Fruit fly (Drosophila melanogaster): ENCODE results near the gene Cp19.

Gene Cp19

DNA sequence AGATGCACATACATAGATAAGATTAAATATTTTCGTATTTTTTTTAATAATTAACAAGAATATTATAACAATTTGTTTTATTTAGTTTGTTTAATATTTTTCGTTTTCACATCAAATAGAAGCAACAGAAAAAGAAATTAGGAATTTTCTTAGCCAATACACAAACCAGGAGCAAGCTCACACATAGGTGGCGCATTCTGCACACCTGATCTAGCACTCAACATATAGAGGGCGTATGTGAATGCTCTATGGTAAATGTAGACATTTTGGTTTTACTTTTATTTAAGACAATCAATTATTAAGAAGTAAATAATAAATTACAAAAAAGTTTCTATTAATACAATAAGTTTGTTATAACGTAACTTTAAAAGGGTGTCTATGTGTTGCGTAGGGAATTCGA is 19.2 kb downstream of the Cp19 start (continued):
- TF ChIP-seq CG6791 (GFP tag; IDR thresholded peaks at IDR 0.05; ENCODE audit: partially characterized antibody) (0 out of 3 replicates have a peak, but pooled peaks have one; percentile 47), ATbp (GFP tag; optimal IDR thresholded peaks at IDR 0.05) (no peak), repo (GFP tag; optimal IDR thresholded peaks at IDR 0.05) (no peak), B-H2 (GFP tag; optimal IDR thresholded peaks at IDR 0.05) (no peak), HLH4C (GFP tag; IDR thresholded peaks at IDR 0.05; ENCODE audit: partially characterized antibody) (no peak), aop (GFP tag; IDR thresholded peaks at IDR 0.05) (no peak), CG5245 (GFP tag; optimal IDR thresholded peaks at IDR 0.05) (peak; percentile 42), caup (GFP tag; optimal IDR thresholded peaks at IDR 0.05; ENCODE audit: severe bottlenecking) (no peak), CG31365 (tag; optimal IDR thresholded peaks at IDR 0.05) (no peak), ranshi (GFP tag; IDR thresholded peaks at IDR 0.05) (no peak), fd3F (GFP tag; optimal IDR thresholded peaks at IDR 0.05) (no peak), sima (GFP tag; optimal IDR thresholded peaks at IDR 0.05) (no peak), Lhr (GFP tag; optimal IDR thresholded peaks at IDR 0.05) (peak; percentile 31), zf30C (GFP tag; optimal IDR thresholded peaks at IDR 0.05) (no peak), Sin3A (optimal IDR thresholded peaks at IDR 0.05) (no peak), ssp (GFP tag; IDR thresholded peaks at IDR 0.05) (no peak), CG7357 (GFP tag; IDR thresholded peaks at IDR 0.05) (no peak), CG34422 (GFP tag; IDR thresholded peaks at IDR 0.05) (peak; percentile 15; the same call in 1 of the 3 replicates), Hand (GFP tag; optimal IDR thresholded peaks at IDR 0.05) (no peak), CG11723 (GFP tag; optimal IDR thresholded peaks at IDR 0.05) (no peak), sens (GFP tag) (peak; percentile 37), CG16779 (GFP tag; IDR thresholded peaks at IDR 0.05) (no peak), Atf3 (GFP tag; optimal IDR thresholded peaks at IDR 0.05) (no peak), CG9215 (GFP tag; IDR thresholded peaks at IDR 0.05) (peak; percentile 35; the same call in 1 of the 2 replicates), CG3065 (GFP tag; optimal IDR thresholded peaks at IDR 0.05) (no peak), CG1792 (GFP tag; optimal IDR thresholded peaks at IDR 0.05) (no peak), kah (GFP tag; optimal IDR thresholded peaks at IDR 0.05) (no peak), CG1024 (GFP tag; IDR thresholded peaks at IDR 0.05) (peak; percentile 11; the same call in 1 of the 2 replicates), grn (GFP tag; optimal IDR thresholded peaks at IDR 0.05) (no peak), MTF-1 (GFP tag; optimal IDR thresholded peaks at IDR 0.05; ENCODE audit: borderline replicate concordance) (no peak), gcm2 (GFP tag; optimal IDR thresholded peaks at IDR 0.05) (no peak), NC2β (GFP tag; optimal IDR thresholded peaks at IDR 0.05) (no peak), Chrac-16 (GFP tag; optimal IDR thresholded peaks at IDR 0.05) (peak; percentile 35), dpn (GFP tag; optimal IDR thresholded peaks at IDR 0.05) (peak; percentile 5 to 42), CG11456 (GFP tag; IDR thresholded peaks at IDR 0.05) (peak; percentile 92), CG3163 (GFP tag; optimal IDR thresholded peaks at IDR 0.05) (no peak), D19B (GFP tag; optimal IDR thresholded peaks at IDR 0.05) (no peak), bcd (GFP tag; optimal IDR thresholded peaks at IDR 0.05) (peak; percentile 25), CG9817 (tag; optimal IDR thresholded peaks at IDR 0.05) (peak; percentile 51), CG31441 (GFP tag; IDR thresholded peaks at IDR 0.05) (no peak), Neu2 (GFP tag; optimal IDR thresholded peaks at IDR 0.05; ENCODE audit: borderline replicate concordance) (no peak), ato (GFP tag; IDR thresholded peaks at IDR 0.05; ENCODE audit: partially characterized antibody) (no peak), Abd-B (GFP tag; optimal IDR thresholded peaks at IDR 0.05) (peak; percentile 7), salm (tag; optimal IDR thresholded peaks at IDR 0.05) (no peak), kni (GFP tag; optimal IDR thresholded peaks at IDR 0.05) (no peak), tap (tag; optimal IDR thresholded peaks at IDR 0.05) (no peak), CG4360 (GFP tag; IDR thresholded peaks at IDR 0.05) (no peak), lola (GFP tag; optimal IDR thresholded peaks at IDR 0.05) (no peak), crol (GFP tag; IDR thresholded peaks at IDR 0.05) (no peak), CG6689 (GFP tag; IDR thresholded peaks at IDR 0.05) (no peak), ind (GFP tag; optimal IDR thresholded peaks at IDR 0.05) (peak; percentile 20), Dll (GFP tag; IDR thresholded peaks at IDR 0.05; ENCODE audit: partially characterized antibody) (no peak)
